Fruit fly (Drosophila melanogaster) whole organism, prepupa: Measurements from ENCODE around the gene CG16953.

Experiments
- Blimp-1 ChIP-seq: fragments of 200-800 bp; sonication (Bioruptor generic); optimal IDR thresholded peaks from 3 replicates; lab custom pipeline; 2017; ENCODE audit warnings: missing biosample characterization, missing genetic modification characterization, mild to moderate bottlenecking, moderate library complexity, missing genetic modification reagents
- CG10669 ChIP-seq: fragments of 200-800 bp; sonication (Bioruptor generic); optimal IDR thresholded peaks from 3 replicates; lab custom pipeline; 2018; ENCODE audit warnings: missing biosample characterization, mild to moderate bottlenecking, missing genetic modification characterization, moderate library complexity
- CG11294 ChIP-seq: fragments of 200-800 bp; sonication (Bioruptor generic); IDR thresholded peaks from 2 replicates; pipeline ENCODE4 v1.3.6; 2022; ENCODE audit warnings: missing biosample characterization, missing genetic modification characterization
- CG11762 ChIP-seq: fragments of 200-800 bp; sonication (Bioruptor generic); optimal IDR thresholded peaks from 3 replicates; lab custom pipeline; 2016; ENCODE audit warnings: missing biosample characterization, missing genetic modification characterization; ENCODE audit not compliant: insufficient read depth
- CG11902 ChIP-seq: fragments of 200-800 bp; sonication (Bioruptor generic); optimal IDR thresholded peaks from 3 replicates; lab custom pipeline; 2016; ENCODE audit warnings: missing biosample characterization, missing genetic modification characterization
- CG15336 ChIP-seq: fragments of 200-800 bp; sonication (Bioruptor generic); IDR thresholded peaks from 2 replicates; pipeline ENCODE4 v1.3.6; 2022; ENCODE audit warnings: missing biosample characterization, missing genetic modification characterization
- CG1621 ChIP-seq: fragments of 200-800 bp; sonication (Bioruptor generic); optimal IDR thresholded peaks from 3 replicates; lab custom pipeline; 2018; ENCODE audit warnings: missing biosample characterization, mild to moderate bottlenecking, missing genetic modification characterization
- CG16779 ChIP-seq: fragments of 200-800 bp; sonication (Bioruptor generic); optimal IDR thresholded peaks from 3 replicates; lab custom pipeline; 2017; ENCODE audit warnings: missing biosample characterization, mild to moderate bottlenecking, missing genetic modification characterization
- CG3032 ChIP-seq: fragments of 200-800 bp; optimal IDR thresholded peaks from 2 replicates; lab custom pipeline; 2019; ENCODE audit warnings: missing biosample characterization, mild to moderate bottlenecking, missing genetic modification characterization, moderate library complexity
- CG32006 ChIP-seq: fragments of 200-800 bp; sonication (Bioruptor generic); optimal IDR thresholded peaks from 3 replicates; lab custom pipeline; 2017; ENCODE audit warnings: missing biosample characterization, mild to moderate bottlenecking, missing genetic modification characterization
- CG34406 ChIP-seq: fragments of 200-800 bp; sonication (Bioruptor generic); optimal IDR thresholded peaks from 3 replicates; lab custom pipeline; 2016; ENCODE audit warnings: missing biosample characterization, missing genetic modification characterization
- CG3919 ChIP-seq: fragments of 200-800 bp; sonication (Bioruptor generic); optimal IDR thresholded peaks from 3 replicates; lab custom pipeline; 2016; ENCODE audit warnings: missing biosample characterization, missing genetic modification characterization
- CG4318 ChIP-seq: fragments of 200-800 bp; sonication (Bioruptor generic); optimal IDR thresholded peaks from 3 replicates; lab custom pipeline; 2017; ENCODE audit warnings: missing biosample characterization, mild to moderate bottlenecking, missing genetic modification characterization
- CG6163 ChIP-seq: fragments of 200-800 bp; sonication (Bioruptor generic); IDR thresholded peaks from 3 replicates; pipeline ENCODE4 v1.3.6; 2022; ENCODE audit warnings: missing biosample characterization, missing genetic modification characterization
- CG6276 ChIP-seq: fragments of 200-800 bp; sonication (Bioruptor generic); optimal IDR thresholded peaks from 2 replicates; lab custom pipeline; 2017; ENCODE audit warnings: missing biosample characterization, mild to moderate bottlenecking, missing genetic modification characterization
- CG6808 ChIP-seq: fragments of 200-800 bp; sonication (Bioruptor generic); optimal IDR thresholded peaks from 3 replicates; lab custom pipeline; 2017; ENCODE audit warnings: missing biosample characterization, missing genetic modification characterization, mild to moderate bottlenecking, moderate library complexity, missing genetic modification reagents
- CG7368 ChIP-seq: fragments of 200-800 bp; sonication (Bioruptor generic); optimal IDR thresholded peaks from 3 replicates; lab custom pipeline; 2016; ENCODE audit warnings: missing biosample characterization, missing genetic modification characterization
- CG8119 ChIP-seq: fragments of 200-800 bp; sonication (Bioruptor generic); IDR thresholded peaks from 3 replicates; pipeline ENCODE4 v1.3.6; 2022; ENCODE audit warnings: missing biosample characterization, missing genetic modification characterization
- CG8319 ChIP-seq: fragments of 200-800 bp; sonication (Bioruptor generic); optimal IDR thresholded peaks from 3 replicates; lab custom pipeline; 2016; ENCODE audit warnings: missing biosample characterization, missing genetic modification characterization
- CG8632 ChIP-seq: fragments of 200-800 bp; sonication (Bioruptor generic); optimal IDR thresholded peaks from 3 replicates; lab custom pipeline; 2016; ENCODE audit warnings: missing biosample characterization, missing genetic modification characterization
- CG9139 ChIP-seq: fragments of 200-800 bp; sonication (Bioruptor generic); optimal IDR thresholded peaks from 3 replicates; lab custom pipeline; 2017; ENCODE audit warnings: missing biosample characterization, mild to moderate bottlenecking, missing genetic modification characterization
- Eip75B ChIP-seq: fragments of 200-800 bp; sonication (Bioruptor generic); optimal IDR thresholded peaks from 3 replicates; lab custom pipeline; 2016; ENCODE audit warnings: missing biosample characterization, missing genetic modification characterization
- Eip78C ChIP-seq: fragments of 200-800 bp; sonication (Bioruptor generic); peaks from one replicate; lab custom pipeline; 2016; ENCODE audit warnings: missing biosample characterization, missing genetic modification characterization
- Ets21C ChIP-seq: fragments of 200-800 bp; sonication (Bioruptor generic); optimal IDR thresholded peaks from 3 replicates; lab custom pipeline; 2016; ENCODE audit warnings: missing biosample characterization, missing genetic modification characterization
- Ets96B ChIP-seq: fragments of 200-800 bp; optimal IDR thresholded peaks from 2 replicates; lab custom pipeline; 2019; ENCODE audit warnings: missing biosample characterization, mild to moderate bottlenecking, missing genetic modification characterization, moderate library complexity
- Gug ChIP-seq: fragments of 200-800 bp; sonication (Bioruptor generic); IDR thresholded peaks from 2 replicates; pipeline ENCODE4 v1.3.6; 2022; ENCODE audit warnings: missing biosample characterization, missing genetic modification characterization
- Hr4 ChIP-seq: fragments of 200-800 bp; sonication (Bioruptor generic); optimal IDR thresholded peaks from 3 replicates; lab custom pipeline; 2016; ENCODE audit warnings: missing biosample characterization, missing genetic modification characterization
- Smox ChIP-seq: fragments of 200-800 bp; sonication (Bioruptor generic); optimal IDR thresholded peaks from 3 replicates; lab custom pipeline; 2016; ENCODE audit warnings: missing biosample characterization, missing genetic modification characterization
- Sox102F ChIP-seq: fragments of 200-800 bp; sonication (Bioruptor generic); optimal IDR thresholded peaks from 2 replicates; lab custom pipeline; 2016; ENCODE audit warnings: missing biosample characterization, mild to moderate bottlenecking, missing genetic modification characterization
- Sox14 ChIP-seq: fragments of 200-800 bp; sonication (Bioruptor generic); optimal IDR thresholded peaks from 3 replicates; lab custom pipeline; 2016; ENCODE audit warnings: missing biosample characterization, missing genetic modification characterization
- Sox15 ChIP-seq: fragments of 200-800 bp; sonication (Bioruptor generic); optimal IDR thresholded peaks from 3 replicates; lab custom pipeline; 2016; ENCODE audit warnings: missing biosample characterization, missing genetic modification characterization
- acj6 ChIP-seq: fragments of 200-800 bp; sonication (Bioruptor generic); optimal IDR thresholded peaks from 3 replicates; lab custom pipeline; 2016; ENCODE audit warnings: missing biosample characterization, missing genetic modification characterization
- cyc ChIP-seq: fragments of 200-800 bp; sonication (Bioruptor generic); optimal IDR thresholded peaks from 3 replicates; lab custom pipeline; 2016; ENCODE audit warnings: missing biosample characterization, missing genetic modification characterization
- dac ChIP-seq: fragments of 200-800 bp; sonication (Bioruptor generic); optimal IDR thresholded peaks from 2 replicates; lab custom pipeline; 2017; ENCODE audit warnings: missing biosample characterization, mild to moderate bottlenecking, missing genetic modification characterization
- dsx ChIP-seq: fragments of 200-800 bp; optimal IDR thresholded peaks from 3 replicates; lab custom pipeline; 2019; ENCODE audit warnings: missing biosample characterization, mild to moderate bottlenecking, missing genetic modification characterization, moderate library complexity; ENCODE audit not compliant: poor library complexity, severe bottlenecking
- esn ChIP-seq: fragments of 200-800 bp; sonication (Bioruptor generic); optimal IDR thresholded peaks from 2 replicates; lab custom pipeline; 2016; ENCODE audit warnings: missing biosample characterization, mild to moderate bottlenecking, missing genetic modification characterization, moderate library complexity
- fd59A ChIP-seq: fragments of 200-800 bp; sonication (Bioruptor generic); optimal IDR thresholded peaks from 2 replicates; lab custom pipeline; 2017; ENCODE audit warnings: missing biosample characterization, mild to moderate bottlenecking, missing genetic modification characterization, missing genetic modification reagents
- fd85E ChIP-seq: fragments of 200-800 bp; sonication (Bioruptor generic); optimal IDR thresholded peaks from 3 replicates; lab custom pipeline; 2016; ENCODE audit warnings: missing biosample characterization, missing genetic modification characterization
- lz ChIP-seq: fragments of 200-800 bp; sonication (Bioruptor generic); optimal IDR thresholded peaks from 3 replicates; lab custom pipeline; 2016; ENCODE audit warnings: missing biosample characterization, missing genetic modification characterization
- net ChIP-seq: fragments of 200-800 bp; sonication (Bioruptor generic); optimal IDR thresholded peaks from 3 replicates; lab custom pipeline; 2016; ENCODE audit warnings: missing biosample characterization, missing genetic modification characterization
- pdm3 ChIP-seq: fragments of 200-800 bp; sonication (Bioruptor generic); optimal IDR thresholded peaks from 3 replicates; lab custom pipeline; 2016; ENCODE audit warnings: missing biosample characterization, missing genetic modification characterization
- salr ChIP-seq, 2 experiments: fragments of 200-800 bp; sonication (Bioruptor generic); optimal IDR thresholded peaks; 3 replicates each; lab custom pipeline; 2016 to 2018; ENCODE audit warnings: missing biosample characterization in 2 of 2, missing genetic modification characterization in 2 of 2, mild to moderate bottlenecking in 1 of 2
- ss ChIP-seq, 2 experiments: fragments of 200-800 bp; sonication (Bioruptor generic); optimal IDR thresholded peaks; 2 replicates in 1 of 2; 3 replicates in 1 of 2; lab custom pipeline; 2017 to 2018; ENCODE audit warnings: mild to moderate bottlenecking in 2 of 2, missing biosample characterization in 2 of 2, missing genetic modification characterization in 2 of 2, moderate library complexity in 1 of 2
- svp ChIP-seq: fragments of 200-800 bp; sonication (Bioruptor generic); peaks from one replicate; lab custom pipeline; 2016; ENCODE audit warnings: missing biosample characterization, missing genetic modification characterization
- vri ChIP-seq: fragments of 200-800 bp; sonication (Bioruptor generic); optimal IDR thresholded peaks from 3 replicates; lab custom pipeline; 2016; ENCODE audit warnings: missing biosample characterization, mild to moderate bottlenecking, missing genetic modification characterization

CG16953 gene

dm6 chr3R:20595145-20595812, 9.6 kb upstream of the CG16953 start:
- TF ChIP-seq salr (GFP tag; optimal IDR thresholded peaks at IDR 0.05; lab: Kevin White, UChicago) (peak in 1 of 2 experiments; percentile 5), CG6276 (GFP tag; lab: Kevin White, UChicago) (peak; percentile 12), CG15336 (GFP tag; lab: Robert Waterston, UW) (no peak), CG32006 (peak; percentile 27), Eip78C (GFP tag; lab: Kevin White, UChicago) (peak; percentile 66)

- TF ChIP-seq CG1621 (tag; lab: Kevin White, UChicago) (peak; percentile 65), Ets96B (tag; lab: Kevin White, UChicago) (peak; percentile 95), dac (GFP tag; lab: Kevin White, UChicago) (peak; percentile 70), CG15336 (GFP tag; lab: Robert Waterston, UW) (peak; percentile 95), dsx (GFP tag; lab: Kevin White, UChicago) (peak; percentile 93), CG3919 (peak; percentile 91), Ets21C (GFP tag; lab: Kevin White, UChicago) (peak; percentile 31), esn (GFP tag; lab: Kevin White, UChicago) (peak; percentile 86), CG8119 (GFP tag; lab: Robert Waterston, UW) (peak; percentile 94), Eip78C (GFP tag; lab: Kevin White, UChicago) (peak; percentile 98), CG6276 (GFP tag; lab: Kevin White, UChicago) (peak; percentile 69), vri (GFP tag; lab: Kevin White, UChicago) (peak; percentile 54), salr (GFP tag; optimal IDR thresholded peaks at IDR 0.05; lab: Kevin White, UChicago) (peak; percentile 35 to 91), CG32006 (peak; percentile 91), CG8632 (GFP tag; lab: Kevin White, UChicago) (peak; percentile 92), Smox (peak; percentile 68), Sox14 (peak; percentile 78), CG11902 (GFP tag; lab: Kevin White, UChicago) (peak; percentile 73), CG4318 (GFP tag; lab: Kevin White, UChicago) (peak; percentile 82), CG7368 (GFP tag; lab: Kevin White, UChicago) (peak; percentile 78), lz (GFP tag; lab: Kevin White, UChicago) (peak; percentile 68), cyc (peak; percentile 74), Blimp-1 (GFP tag; lab: Kevin White, UChicago) (peak; percentile 90), Hr4 (GFP tag; lab: Kevin White, UChicago) (peak; percentile 63), acj6 (GFP tag; lab: Kevin White, UChicago) (peak; percentile 90), CG10669 (GFP tag; lab: Kevin White, UChicago) (peak; percentile 85), Sox15 (GFP tag; lab: Kevin White, UChicago) (peak; percentile 73), CG6808 (peak; percentile 91), CG6163 (GFP tag; lab: Robert Waterston, UW) (peak; percentile 84), CG11762 (GFP tag; lab: Kevin White, UChicago) (peak; percentile 82), fd85E (GFP tag; lab: Kevin White, UChicago) (peak; percentile 69), CG16779 (tag; lab: Kevin White, UChicago) (peak; percentile 89), fd59A (GFP tag; lab: Kevin White, UChicago) (peak; percentile 80), ss (GFP tag; optimal IDR thresholded peaks at IDR 0.05; lab: Kevin White, UChicago) (peak; percentile 92 to 94), CG9139 (GFP tag; lab: Kevin White, UChicago) (peak; percentile 88), CG3032 (tag; lab: Kevin White, UChicago) (peak; percentile 94), net (peak; percentile 81), pdm3 (GFP tag; lab: Kevin White, UChicago) (peak; percentile 68), Eip75B (peak; percentile 72), CG34406 (peak; percentile 93), CG11294 (GFP tag; lab: Robert Waterston, UW) (peak; percentile 62; the same call in 1 of the 2 replicates), svp (GFP tag; lab: Kevin White, UChicago) (peak; percentile 85), Gug (GFP tag; lab: Robert Waterston, UW) (peak; percentile 74), Sox102F (GFP tag; lab: Kevin White, UChicago) (peak; percentile 65), CG8319 (GFP tag; lab: Kevin White, UChicago) (peak; percentile 59)
Measured at dm6 chr3R:20594194-20595144, 8.8 kb upstream of the CG16953 start.
